Worm (Caenorhabditis elegans): ENCODE measurements around the gene zyg-9.

DNA sequence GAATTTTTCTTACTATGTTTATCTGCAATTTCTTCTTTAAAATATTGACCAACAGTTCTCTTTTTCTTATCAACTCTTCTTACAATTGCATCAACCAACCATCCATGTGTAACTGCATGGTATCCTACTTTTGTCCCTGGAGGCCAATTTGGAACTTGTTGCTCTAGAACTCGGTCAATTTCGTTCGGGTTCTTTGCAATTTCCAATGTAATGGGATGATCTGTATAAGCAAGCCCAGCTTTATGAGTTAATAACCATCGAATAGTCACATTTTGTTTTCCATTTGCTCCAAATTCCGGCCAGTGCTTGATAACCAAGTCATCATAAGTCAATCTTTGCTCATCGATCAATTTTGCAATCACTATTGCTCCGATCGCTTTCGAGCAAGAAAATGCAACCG lies 21.7 kb downstream of the zyg-9 start:
- TF ChIP-seq ceh-13 (GFP tag; optimal IDR thresholded peaks at IDR 0.05) (no peak), tbx-11 (GFP tag; IDR thresholded peaks at IDR 0.05) (no peak), flt-1 (GFP tag; IDR thresholded peaks at IDR 0.05) (no peak), ama-1 (optimal IDR thresholded peaks at IDR 0.05) (no peak), scrt-1 (GFP tag; IDR thresholded peaks at IDR 0.05) (no peak), hmg-4 (GFP tag; optimal IDR thresholded peaks at IDR 0.05) (no peak), tbx-37 (GFP tag; conservative IDR thresholded peaks at IDR 0.05) (no peak), hmbx-1 (tag; optimal IDR thresholded peaks at IDR 0.05) (no peak), B0310.2 (tag; optimal IDR thresholded peaks at IDR 0.05) (no peak), sea-1 (GFP tag; conservative IDR thresholded peaks at IDR 0.05) (no peak), F13C5.2 (tag; optimal IDR thresholded peaks at IDR 0.05) (no peak), pes-1 (GFP tag; IDR thresholded peaks at IDR 0.05) (no peak), aly-1 (tag; optimal IDR thresholded peaks at IDR 0.05) (no peak), ets-7 (tag; optimal IDR thresholded peaks at IDR 0.05) (no peak)
